Worm (Caenorhabditis elegans) whole organism, late embryonic: Measurements from ENCODE around the gene wsp-1.

Source experiments
- C08G9.2 ChIP-seq: sonication (generic microtip); optimal IDR thresholded peaks from 2 replicates; lab custom pipeline; 2016; ENCODE audit warnings: mild to moderate bottlenecking, missing genetic modification characterization, moderate library complexity, missing compliant biosample characterization
- F13H6.1 ChIP-seq: sonication (generic microtip); optimal IDR thresholded peaks from 2 replicates; lab custom pipeline; 2016; ENCODE audit warnings: missing genetic modification characterization, missing compliant biosample characterization
- K02D7.2 ChIP-seq: sonication (generic microtip); optimal IDR thresholded peaks from 2 replicates; lab custom pipeline; 2017; ENCODE audit warnings: mild to moderate bottlenecking, missing genetic modification characterization, missing compliant biosample characterization
- K09A11.1 ChIP-seq: sonication (generic microtip); optimal IDR thresholded peaks from 2 replicates; lab custom pipeline; 2017; ENCODE audit warnings: antibody characterized with exemption, mild to moderate bottlenecking, missing genetic modification characterization, missing compliant biosample characterization; ENCODE audit not compliant: insufficient read depth
- T23F11.4 ChIP-seq: fragments of 200-800 bp; sonication (Bioruptor generic); optimal IDR thresholded peaks from 2 replicates; lab custom pipeline; 2018; ENCODE audit warnings: mild to moderate bottlenecking, missing genetic modification characterization, missing compliant biosample characterization
- ahr-1 ChIP-seq: sonication (generic microtip); optimal IDR thresholded peaks from 2 replicates; lab custom pipeline; 2016; ENCODE audit warnings: missing genetic modification characterization, missing compliant biosample characterization
- ama-1 ChIP-seq: fragments of 150-350 bp; optimal IDR thresholded peaks from 2 replicates; lab custom pipeline; 2014
- ceh-14 ChIP-seq: sonication (generic microtip); optimal IDR thresholded peaks from 2 replicates; lab custom pipeline; 2016; ENCODE audit warnings: missing genotype, missing genetic modification characterization, missing compliant biosample characterization
- ceh-18 ChIP-seq: sonication (generic microtip); optimal IDR thresholded peaks from 2 replicates; lab custom pipeline; 2016; ENCODE audit warnings: missing genetic modification characterization, missing compliant biosample characterization
- ceh-19 ChIP-seq: fragments of 200-800 bp; sonication (Bioruptor generic); optimal IDR thresholded peaks from 2 replicates; lab custom pipeline; 2018; ENCODE audit warnings: mild to moderate bottlenecking, missing genetic modification characterization, missing compliant biosample characterization
- ceh-2 ChIP-seq: sonication (generic microtip); optimal IDR thresholded peaks from 2 replicates; lab custom pipeline; 2016; ENCODE audit warnings: missing genotype, missing genetic modification characterization, missing compliant biosample characterization
- ceh-22 ChIP-seq: sonication (generic microtip); optimal IDR thresholded peaks from 2 replicates; lab custom pipeline; 2017; ENCODE audit warnings: missing biosample characterization, missing genetic modification characterization
- ceh-24 ChIP-seq: sonication (generic microtip); optimal IDR thresholded peaks from 2 replicates; lab custom pipeline; 2016; ENCODE audit warnings: mild to moderate bottlenecking, missing genetic modification characterization, missing compliant biosample characterization
- ceh-31 ChIP-seq: sonication (generic microtip); optimal IDR thresholded peaks from 2 replicates; lab custom pipeline; 2016; ENCODE audit warnings: missing genetic modification characterization, missing compliant biosample characterization
- ceh-48 ChIP-seq: sonication (generic microtip); optimal IDR thresholded peaks from 2 replicates; lab custom pipeline; 2016; ENCODE audit warnings: missing genetic modification characterization, inconsistent platforms, missing compliant biosample characterization
- ceh-6 ChIP-seq: fragments of 200-800 bp; sonication (Bioruptor generic); optimal IDR thresholded peaks from 2 replicates; lab custom pipeline; 2018; ENCODE audit warnings: mild to moderate bottlenecking, missing genetic modification characterization, missing compliant biosample characterization
- ceh-9 ChIP-seq: sonication (generic microtip); optimal IDR thresholded peaks from 2 replicates; lab custom pipeline; 2016; ENCODE audit warnings: mild to moderate bottlenecking, missing genetic modification characterization, inconsistent platforms, missing compliant biosample characterization
- che-1 ChIP-seq: sonication (generic microtip); optimal IDR thresholded peaks from 2 replicates; lab custom pipeline; 2016; ENCODE audit warnings: mild to moderate bottlenecking, missing genetic modification characterization, missing compliant biosample characterization
- dmd-4 ChIP-seq: sonication (generic microtip); optimal IDR thresholded peaks from 2 replicates; lab custom pipeline; 2016; ENCODE audit warnings: borderline replicate concordance, missing genetic modification characterization, missing compliant biosample characterization
- elt-4 ChIP-seq: sonication (generic microtip); optimal IDR thresholded peaks from 2 replicates; lab custom pipeline; 2016; ENCODE audit warnings: missing genetic modification characterization, missing compliant biosample characterization
- ets-4 ChIP-seq: sonication (generic microtip); optimal IDR thresholded peaks from 2 replicates; lab custom pipeline; 2016; ENCODE audit warnings: missing genetic modification characterization, missing compliant biosample characterization
- fkh-10 ChIP-seq: fragments of 150-350 bp; optimal IDR thresholded peaks from 2 replicates; lab custom pipeline; 2014; ENCODE audit warnings: missing biosample characterization, missing genetic modification reagents, missing genetic modification characterization
- gmeb-2 ChIP-seq: sonication (generic microtip); optimal IDR thresholded peaks from 2 replicates; lab custom pipeline; 2016; ENCODE audit warnings: missing genetic modification characterization, inconsistent platforms, missing compliant biosample characterization
- hlh-15 ChIP-seq: sonication (generic microtip); optimal IDR thresholded peaks from 2 replicates; lab custom pipeline; 2016; ENCODE audit warnings: missing genetic modification characterization, missing compliant biosample characterization
- lim-6 ChIP-seq: sonication (generic microtip); optimal IDR thresholded peaks from 2 replicates; lab custom pipeline; 2016; ENCODE audit warnings: missing genetic modification characterization, missing compliant biosample characterization
- lin-11 ChIP-seq: fragments of 200-800 bp; sonication (Bioruptor generic); optimal IDR thresholded peaks from 2 replicates; lab custom pipeline; 2018; ENCODE audit warnings: mild to moderate bottlenecking, missing genetic modification characterization, missing compliant biosample characterization
- mec-3 ChIP-seq: sonication (generic microtip); optimal IDR thresholded peaks from 2 replicates; lab custom pipeline; 2016; ENCODE audit warnings: borderline replicate concordance, missing genetic modification characterization, missing compliant biosample characterization
- nfya-1 ChIP-seq: sonication (generic microtip); optimal IDR thresholded peaks from 2 replicates; lab custom pipeline; 2017; ENCODE audit warnings: missing genetic modification characterization, mild to moderate bottlenecking, missing compliant biosample characterization, antibody characterized with exemption, moderate library complexity
- nhr-11 ChIP-seq: fragments of 150-350 bp; optimal IDR thresholded peaks from 2 replicates; lab custom pipeline; 2014; ENCODE audit warnings: missing biosample characterization, missing genetic modification characterization
- nhr-232 ChIP-seq: sonication (generic microtip); optimal IDR thresholded peaks from 2 replicates; lab custom pipeline; 2016; ENCODE audit warnings: missing genetic modification characterization, missing compliant biosample characterization
- npax-4 ChIP-seq: sonication (generic microtip); optimal IDR thresholded peaks from 2 replicates; lab custom pipeline; 2016; ENCODE audit warnings: missing genetic modification characterization, missing compliant biosample characterization
- pat-9 ChIP-seq: fragments of 200-800 bp; sonication (Bioruptor generic); optimal IDR thresholded peaks from 2 replicates; lab custom pipeline; 2018; ENCODE audit warnings: mild to moderate bottlenecking, missing genetic modification characterization, moderate library complexity, missing compliant biosample characterization
- pha-2 ChIP-seq: sonication (generic microtip); optimal IDR thresholded peaks from 2 replicates; lab custom pipeline; 2017; ENCODE audit warnings: mild to moderate bottlenecking, missing genetic modification characterization, missing compliant biosample characterization
- pqm-1 ChIP-seq: sonication (generic microtip); optimal IDR thresholded peaks from 2 replicates; lab custom pipeline; 2016; ENCODE audit warnings: missing genetic modification characterization, missing compliant biosample characterization
- sdc-2 ChIP-seq: sonication (generic microtip); optimal IDR thresholded peaks from 2 replicates; lab custom pipeline; 2016; ENCODE audit warnings: missing genotype, missing genetic modification characterization, missing compliant biosample characterization
- sox-2 ChIP-seq: fragments of 200-800 bp; sonication (Bioruptor generic); IDR thresholded peaks from 2 replicates; pipeline ENCODE4 v1.3.6; 2022; ENCODE audit warnings: missing genetic modification reagents, missing genetic modification characterization, missing compliant biosample characterization
- sox-4 ChIP-seq: sonication (generic microtip); optimal IDR thresholded peaks from 2 replicates; lab custom pipeline; 2017; ENCODE audit warnings: mild to moderate bottlenecking, missing genetic modification characterization, inconsistent platforms, missing compliant biosample characterization
- tbx-2 ChIP-seq: sonication (generic microtip); optimal IDR thresholded peaks from 2 replicates; lab custom pipeline; 2016; ENCODE audit warnings: missing genetic modification characterization, missing compliant biosample characterization
- tbx-7 ChIP-seq: sonication (generic microtip); optimal IDR thresholded peaks from 2 replicates; lab custom pipeline; 2016; ENCODE audit warnings: missing genotype, missing genetic modification characterization, missing compliant biosample characterization
- ttx-3 ChIP-seq: sonication (generic microtip); optimal IDR thresholded peaks from 2 replicates; lab custom pipeline; 2016; ENCODE audit warnings: missing genetic modification reagents, missing genetic modification characterization, missing compliant biosample characterization
- unc-42 ChIP-seq: sonication (generic microtip); optimal IDR thresholded peaks from 2 replicates; lab custom pipeline; 2016; ENCODE audit warnings: missing genotype, missing genetic modification characterization, missing compliant biosample characterization
- zip-5 ChIP-seq: sonication (generic microtip); optimal IDR thresholded peaks from 2 replicates; lab custom pipeline; 2016; ENCODE audit warnings: missing genetic modification characterization, missing compliant biosample characterization
- ztf-16 ChIP-seq: sonication (generic microtip); optimal IDR thresholded peaks from 2 replicates; lab custom pipeline; 2017; ENCODE audit warnings: missing genetic modification characterization, missing compliant biosample characterization

wsp-1 gene

ce11 chrIV:8219987-8220386 is 21.2 kb upstream of the wsp-1 start, which contains the start of gene ocr-2:
TSS of gene ocr-2 (minus strand) at chrIV:8220087.
- TF ChIP-seq ztf-16 (no peak), elt-4 (tag; lab: Kevin White, UChicago) (no peak), sdc-2 (tag; lab: Kevin White, UChicago) (no peak), ceh-9 (no peak), nhr-232 (no peak), unc-42 (tag; lab: Kevin White, UChicago) (no peak), lim-6 (no peak), che-1 (tag; lab: Kevin White, UChicago) (no peak), ceh-14 (no peak), tbx-2 (tag; lab: Kevin White, UChicago) (no peak), nfya-1 (tag; lab: Kevin White, UChicago) (no peak), ceh-18 (no peak), C08G9.2 (tag; lab: Kevin White, UChicago) (no peak), ceh-31 (tag; lab: Kevin White, UChicago) (no peak), lin-11 (tag; lab: Kevin White, UChicago) (no peak), ceh-24 (tag; lab: Kevin White, UChicago) (no peak), pha-2 (tag; lab: Kevin White, UChicago) (no peak)

- TF ChIP-seq tbx-2 (tag; lab: Kevin White, UChicago), result no peak
- TF ChIP-seq, all 69 proteins: peak for 0
Observed at ce11 chrIV:8211747-8212146, 13.0 kb upstream of the wsp-1 start, which contains the start of gene C07G1.7. TSS of gene C07G1.7 (minus strand) at chrIV:8211847.

ce11 chrIV:8210300-8210699 is 11.5 kb upstream of the wsp-1 start, which contains the start of gene C07G1.6:
TSS of gene C07G1.6 (minus strand) at chrIV:8210400.
- TF ChIP-seq sdc-2 (tag; lab: Kevin White, UChicago) (no peak), ets-4 (tag; lab: Kevin White, UChicago) (no peak), ama-1 (lab: Kevin White, UChicago) (no peak), dmd-4 (tag; lab: Kevin White, UChicago) (no peak), ttx-3 (tag; lab: Kevin White, UChicago) (no peak), fkh-10 (GFP tag; lab: Kevin White, UChicago) (no peak), mec-3 (tag; lab: Kevin White, UChicago) (no peak), hlh-15 (tag; lab: Kevin White, UChicago) (no peak), gmeb-2 (tag; lab: Kevin White, UChicago) (no peak), ceh-22 (tag; lab: Kevin White, UChicago) (no peak), npax-4 (no peak), pat-9 (tag; lab: Kevin White, UChicago) (no peak), sox-2 (GFP tag; lab: Robert Waterston, UW) (no peak), nhr-232 (no peak), pqm-1 (tag; lab: Kevin White, UChicago) (no peak), zip-5 (tag; lab: Kevin White, UChicago) (no peak), ceh-48 (tag; lab: Kevin White, UChicago) (no peak)

- TF ChIP-seq ets-4 (tag; lab: Kevin White, UChicago), result no peak
- no peak for TF ChIP-seq K02D7.2
- no peak for TF ChIP-seq ama-1 (lab: Kevin White, UChicago)
- TF ChIP-seq ceh-6 (GFP tag; lab: Kevin White, UChicago), result no peak
- no peak for TF ChIP-seq tbx-7 (tag; lab: Kevin White, UChicago)
- TF ChIP-seq npax-4, result no peak
- TF ChIP-seq sox-4 (tag; lab: Kevin White, UChicago), result no peak
- no peak for TF ChIP-seq K09A11.1 (tag; lab: Kevin White, UChicago)
- TF ChIP-seq dmd-4 (tag; lab: Kevin White, UChicago), result no peak
- no peak for TF ChIP-seq pqm-1 (tag; lab: Kevin White, UChicago)
- TF ChIP-seq ahr-1 (tag; lab: Kevin White, UChicago), result no peak
- TF ChIP-seq T23F11.4 (GFP tag; lab: Kevin White, UChicago), result no peak
- TF ChIP-seq nhr-11, result no peak
- TF ChIP-seq tbx-2 (tag; lab: Kevin White, UChicago), result no peak
- TF ChIP-seq ceh-19 (GFP tag; lab: Kevin White, UChicago), result no peak
- TF ChIP-seq ceh-2 (tag; lab: Kevin White, UChicago), result no peak
- no peak for TF ChIP-seq F13H6.1
Observed at ce11 chrIV:8208855-8209254, 10.1 kb upstream of the wsp-1 start.
